Worm (Caenorhabditis elegans) whole organism, early embryonic: ENCODE data around the gene bath-20.

Source experiments
- F13C5.2 ChIP-seq: sonication (generic microtip); optimal IDR thresholded peaks from 2 replicates; lab custom pipeline; 2017; ENCODE audit warnings: mild to moderate bottlenecking, missing genetic modification characterization, inconsistent platforms, missing compliant biosample characterization
- ama-1 ChIP-seq: fragments of 150-350 bp; optimal IDR thresholded peaks from 2 replicates; lab custom pipeline; 2014
- ceh-36 ChIP-seq: sonication (generic microtip); optimal IDR thresholded peaks from 2 replicates; lab custom pipeline; 2016; ENCODE audit warnings: missing genetic modification characterization, inconsistent platforms, missing compliant biosample characterization
- flt-1 ChIP-seq: fragments of 200-800 bp; sonication (Bioruptor generic); IDR thresholded peaks from 2 replicates; pipeline ENCODE4 v1.3.6; 2022; ENCODE audit warnings: missing genetic modification characterization, missing compliant biosample characterization
- hmg-4 ChIP-seq: fragments of 200-800 bp; sonication (Bioruptor generic); optimal IDR thresholded peaks from 2 replicates; lab custom pipeline; 2018; ENCODE audit warnings: mild to moderate bottlenecking, missing genetic modification characterization, missing compliant biosample characterization
- hnd-1 ChIP-seq: sonication (generic microtip); optimal IDR thresholded peaks from 2 replicates; lab custom pipeline; 2016; ENCODE audit warnings: missing genetic modification characterization, missing compliant biosample characterization
- pes-1 ChIP-seq: fragments of 200-800 bp; sonication (Bioruptor generic); IDR thresholded peaks from 2 replicates; pipeline ENCODE4 v1.3.6; 2022; ENCODE audit warnings: missing genetic modification reagents, missing genetic modification characterization, missing compliant biosample characterization
- tbx-11 ChIP-seq: fragments of 200-800 bp; sonication (Bioruptor generic); IDR thresholded peaks from 2 replicates; pipeline ENCODE4 v1.3.6; 2022; ENCODE audit warnings: missing genetic modification characterization, missing compliant biosample characterization
- tbx-37 ChIP-seq: fragments of 200-800 bp; sonication (Bioruptor generic); conservative IDR thresholded peaks from 2 replicates; pipeline ENCODE4 v1.3.6; 2022; ENCODE audit warnings: missing genetic modification reagents, missing genetic modification characterization, missing compliant biosample characterization
- tra-4 ChIP-seq: sonication (generic microtip); optimal IDR thresholded peaks from 2 replicates; lab custom pipeline; 2017; ENCODE audit warnings: missing genetic modification characterization, missing compliant biosample characterization

DNA sequence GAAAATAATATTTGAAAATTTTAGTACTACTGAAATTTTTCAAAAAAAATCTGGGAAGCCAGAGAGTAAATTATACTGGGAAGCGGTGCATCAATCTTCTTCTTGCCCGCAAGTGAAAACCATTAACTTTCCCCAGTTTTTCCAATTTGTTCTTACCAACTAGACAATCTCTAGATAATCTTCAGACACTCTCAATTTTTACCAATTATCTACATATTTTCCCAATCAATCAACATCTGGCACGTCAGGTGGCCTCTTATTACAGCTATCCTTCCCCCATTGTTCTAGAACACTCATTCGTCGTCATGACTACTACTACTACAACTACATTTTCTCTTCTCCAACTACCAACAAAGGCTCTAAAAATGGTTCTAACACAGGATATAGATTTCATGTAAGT, 22.1 kb upstream of the bath-20 start, which contains the start of gene fbxb-6:
- TF ChIP-seq hnd-1 (tag; lab: Kevin White, UChicago) = no peak
- no peak for TF ChIP-seq F13C5.2
- no peak for TF ChIP-seq hmg-4 (GFP tag; lab: Kevin White, UChicago)
- TF ChIP-seq ama-1 = no peak
- no peak for TF ChIP-seq tbx-37
- no peak for TF ChIP-seq pes-1 (GFP tag; lab: Robert Waterston, UW)
- TF ChIP-seq flt-1 (GFP tag; lab: Robert Waterston, UW) = no peak
- TF ChIP-seq tbx-11 (GFP tag; lab: Robert Waterston, UW) = no peak
- TF ChIP-seq ceh-36 (tag; lab: Kevin White, UChicago) = no peak
- TF ChIP-seq tra-4 (tag; lab: Kevin White, UChicago) = no peak
